Worm (Caenorhabditis elegans) whole organism, young adult: ENCODE data around the gene bca-2.
A peak's percentile ranks its signal among the peaks of the same experiment; 100 is the strongest.

Source experiments
- B0035.1 ChIP-seq: sonication (generic microtip); optimal IDR thresholded peaks from 2 replicates; lab custom pipeline; 2016; ENCODE audit warnings: missing genetic modification characterization, mild to moderate bottlenecking, missing compliant biosample characterization, missing genotype, missing genetic modification reagents
- B0336.3 ChIP-seq: fragments of 200-800 bp; sonication (Bioruptor generic); IDR thresholded peaks from 2 replicates; pipeline ENCODE4 v1.3.6; 2022; ENCODE audit warnings: missing genetic modification characterization, missing compliant biosample characterization
- D2030.7 ChIP-seq: fragments of 200-800 bp; sonication (Bioruptor generic); IDR thresholded peaks from 2 replicates; pipeline ENCODE4 v1.3.6; 2022; ENCODE audit warnings: missing genetic modification reagents, missing genetic modification characterization, missing compliant biosample characterization
- F37B4.10 ChIP-seq: fragments of 200-800 bp; sonication (Bioruptor generic); IDR thresholded peaks from 2 replicates; pipeline ENCODE4 v1.3.6; 2022; ENCODE audit warnings: missing genetic modification characterization, missing compliant biosample characterization
- F39B2.1 ChIP-seq: fragments of 200-800 bp; sonication (Bioruptor generic); IDR thresholded peaks from 2 replicates; pipeline ENCODE4 v1.3.6; 2022; ENCODE audit warnings: missing genetic modification reagents, missing genetic modification characterization, missing compliant biosample characterization
- F52B5.7 ChIP-seq: sonication (generic microtip); optimal IDR thresholded peaks from 2 replicates; lab custom pipeline; 2016; ENCODE audit warnings: mild to moderate bottlenecking, missing genetic modification characterization, missing compliant biosample characterization
- F55B11.4 ChIP-seq: sonication (generic microtip); optimal IDR thresholded peaks from 2 replicates; lab custom pipeline; 2016; ENCODE audit warnings: missing compliant biosample characterization, missing genetic modification characterization, borderline replicate concordance; ENCODE audit not compliant: insufficient read depth
- K11D2.4 ChIP-seq: fragments of 200-800 bp; sonication (Bioruptor generic); IDR thresholded peaks from 2 replicates; pipeline ENCODE4 v1.3.6; 2022; ENCODE audit warnings: missing genetic modification reagents, missing genetic modification characterization, missing compliant biosample characterization
- T07F8.4 ChIP-seq: sonication (generic microtip); optimal IDR thresholded peaks from 2 replicates; lab custom pipeline; 2016; ENCODE audit warnings: mild to moderate bottlenecking, missing genetic modification characterization, moderate library complexity, missing compliant biosample characterization
- Y53F4B.3 ChIP-seq: fragments of 200-800 bp; sonication (Bioruptor generic); IDR thresholded peaks from 2 replicates; pipeline ENCODE4 v1.3.6; 2022; ENCODE audit warnings: missing genetic modification reagents, missing genetic modification characterization, missing compliant biosample characterization
- Y56A3A.18 ChIP-seq: fragments of 200-800 bp; sonication (Bioruptor generic); IDR thresholded peaks from 2 replicates; pipeline ENCODE4 v1.3.6; 2022; ENCODE audit warnings: missing genetic modification reagents, missing genetic modification characterization, missing compliant biosample characterization
- Y79H2A.3 ChIP-seq: fragments of 200-800 bp; sonication (Bioruptor generic); conservative IDR thresholded peaks from 2 replicates; pipeline ENCODE4 v1.3.6; 2022; ENCODE audit warnings: missing genetic modification reagents, missing genetic modification characterization, missing compliant biosample characterization
- Y95B8A.8 ChIP-seq: fragments of 200-800 bp; sonication (Bioruptor generic); IDR thresholded peaks from 2 replicates; pipeline ENCODE4 v1.3.6; 2022; ENCODE audit warnings: missing genetic modification reagents, missing genetic modification characterization, missing compliant biosample characterization
- ZK185.1 ChIP-seq: sonication (generic microtip); optimal IDR thresholded peaks from 2 replicates; lab custom pipeline; 2016; ENCODE audit warnings: mild to moderate bottlenecking, missing genetic modification characterization, missing compliant biosample characterization; ENCODE audit not compliant: poor library complexity, severe bottlenecking
- akir-1 ChIP-seq: fragments of 200-800 bp; sonication (Bioruptor generic); optimal IDR thresholded peaks from 2 replicates; lab custom pipeline; 2018; ENCODE audit warnings: mild to moderate bottlenecking, missing genetic modification characterization, moderate library complexity, missing compliant biosample characterization
- ama-1 ChIP-seq, 3 experiments: fragments of 150-350 bp in 1 of 3; sonication (generic microtip) in 2 of 3; optimal IDR thresholded peaks; 2 replicates each; lab custom pipeline; 2014 to 2018; ENCODE audit warnings: missing biosample characterization in 2 of 3, missing genetic modification characterization in 2 of 3, missing genetic modification reagents in 2 of 3
- athp-1 ChIP-seq: sonication (generic microtip); optimal IDR thresholded peaks from 2 replicates; lab custom pipeline; 2017; ENCODE audit warnings: mild to moderate bottlenecking, missing genetic modification characterization, missing compliant biosample characterization
- cebp-1 ChIP-seq, 2 experiments: fragments of 200-800 bp in 1 of 2; sonication (Bioruptor generic) in 1 of 2; sonication (generic microtip) in 1 of 2; IDR thresholded peaks in 1 of 2; optimal IDR thresholded peaks in 1 of 2; 2 replicates each; pipeline versions ENCODE4 v1.3.6 to Lab custom; 2017 to 2022; ENCODE audit warnings: missing compliant biosample characterization in 2 of 2, missing genetic modification characterization in 2 of 2, mild to moderate bottlenecking in 1 of 2, missing genetic modification reagents in 1 of 2, moderate library complexity in 1 of 2
- ceh-100 ChIP-seq: fragments of 200-800 bp; sonication (Bioruptor generic); IDR thresholded peaks from 2 replicates; pipeline ENCODE4 v1.3.6; 2022; ENCODE audit warnings: missing genetic modification reagents, missing genetic modification characterization, missing compliant biosample characterization
- ceh-58 ChIP-seq: fragments of 200-800 bp; sonication (Bioruptor generic); IDR thresholded peaks from 2 replicates; pipeline ENCODE4 v1.3.6; 2022; ENCODE audit warnings: missing genetic modification characterization, missing compliant biosample characterization
- ceh-79 ChIP-seq: sonication (generic microtip); optimal IDR thresholded peaks from 2 replicates; lab custom pipeline; 2017; ENCODE audit warnings: mild to moderate bottlenecking, missing genetic modification characterization, missing compliant biosample characterization
- die-1 ChIP-seq: sonication (generic microtip); optimal IDR thresholded peaks from 2 replicates; lab custom pipeline; 2016; ENCODE audit warnings: missing genotype, mild to moderate bottlenecking, missing genetic modification characterization, missing compliant biosample characterization
- dpff-1 ChIP-seq: sonication (generic microtip); optimal IDR thresholded peaks from 2 replicates; lab custom pipeline; 2017; ENCODE audit warnings: mild to moderate bottlenecking, missing genetic modification characterization, missing compliant biosample characterization
- efl-1 ChIP-seq: fragments of 150-350 bp; optimal IDR thresholded peaks from 2 replicates; lab custom pipeline; 2014; ENCODE audit warnings: missing biosample characterization, missing genetic modification reagents, missing genetic modification characterization
- egl-18 ChIP-seq: fragments of 200-800 bp; sonication (Bioruptor generic); IDR thresholded peaks from 2 replicates; pipeline ENCODE4 v1.3.6; 2022; ENCODE audit warnings: missing genetic modification reagents, missing genetic modification characterization, missing compliant biosample characterization
- egrh-3 ChIP-seq: fragments of 200-800 bp; sonication (Bioruptor generic); IDR thresholded peaks from 2 replicates; pipeline ENCODE4 v1.3.6; 2022; ENCODE audit warnings: missing genetic modification reagents, missing genetic modification characterization, missing compliant biosample characterization
- ekl-4 ChIP-seq: fragments of 200-800 bp; sonication (Bioruptor generic); IDR thresholded peaks from 2 replicates; pipeline ENCODE4 v1.3.6; 2022; ENCODE audit warnings: missing genetic modification reagents, missing genetic modification characterization, missing compliant biosample characterization
- gei-17 ChIP-seq: fragments of 200-800 bp; sonication (Bioruptor generic); optimal IDR thresholded peaks from 2 replicates; lab custom pipeline; 2018; ENCODE audit warnings: mild to moderate bottlenecking, missing genetic modification characterization, missing compliant biosample characterization
- hlh-26 ChIP-seq: fragments of 200-800 bp; sonication (Bioruptor generic); conservative IDR thresholded peaks from 2 replicates; pipeline ENCODE4 v1.3.6; 2022; ENCODE audit warnings: missing genetic modification reagents, missing genetic modification characterization, missing compliant biosample characterization
- lag-1 ChIP-seq: fragments of 200-800 bp; sonication (Bioruptor generic); IDR thresholded peaks from 2 replicates; pipeline ENCODE4 v1.3.6; 2022; ENCODE audit warnings: missing genetic modification reagents, missing genetic modification characterization, missing compliant biosample characterization
- lin-54 ChIP-seq: fragments of 200-800 bp; sonication (Bioruptor generic); optimal IDR thresholded peaks from 2 replicates; lab custom pipeline; 2018; ENCODE audit warnings: mild to moderate bottlenecking, missing genetic modification characterization, missing compliant biosample characterization
- lsl-1 ChIP-seq: fragments of 200-800 bp; sonication (Bioruptor generic); optimal IDR thresholded peaks from 2 replicates; lab custom pipeline; 2018; ENCODE audit warnings: mild to moderate bottlenecking, missing genetic modification characterization, moderate library complexity, missing compliant biosample characterization
- madf-3 ChIP-seq: fragments of 200-800 bp; sonication (Bioruptor generic); IDR thresholded peaks from 2 replicates; pipeline ENCODE4 v1.3.6; 2022; ENCODE audit warnings: missing genetic modification reagents, missing genetic modification characterization, missing compliant biosample characterization
- madf-6 ChIP-seq: fragments of 200-800 bp; sonication (Bioruptor generic); IDR thresholded peaks from 2 replicates; pipeline ENCODE4 v1.3.6; 2022; ENCODE audit warnings: missing genetic modification reagents, missing genetic modification characterization, missing compliant biosample characterization
- madf-8 ChIP-seq: fragments of 200-800 bp; sonication (Bioruptor generic); conservative IDR thresholded peaks from 2 replicates; pipeline ENCODE4 v1.3.6; 2022; ENCODE audit warnings: missing genetic modification reagents, missing genetic modification characterization, missing compliant biosample characterization
- mcd-1 ChIP-seq: fragments of 200-800 bp; sonication (Bioruptor generic); IDR thresholded peaks from 2 replicates; pipeline ENCODE4 v1.3.6; 2022; ENCODE audit warnings: missing genetic modification reagents, missing genetic modification characterization, missing compliant biosample characterization
- nfya-1 ChIP-seq: sonication (generic microtip); optimal IDR thresholded peaks from 2 replicates; lab custom pipeline; 2017; ENCODE audit warnings: antibody characterized with exemption, missing compliant biosample characterization, missing genetic modification characterization, borderline replicate concordance; ENCODE audit not compliant: insufficient read depth
- nfya-2 ChIP-seq: fragments of 200-800 bp; sonication (Bioruptor generic); IDR thresholded peaks from 2 replicates; pipeline ENCODE4 v1.3.6; 2022; ENCODE audit warnings: missing genetic modification reagents, missing genetic modification characterization, missing compliant biosample characterization
- nhr-120 ChIP-seq: fragments of 200-800 bp; sonication (Bioruptor generic); IDR thresholded peaks from 2 replicates; pipeline ENCODE4 v1.3.6; 2022; ENCODE audit warnings: missing genetic modification characterization, missing compliant biosample characterization
- nhr-90 ChIP-seq: sonication (generic microtip); optimal IDR thresholded peaks from 2 replicates; lab custom pipeline; 2016; ENCODE audit warnings: missing genotype, mild to moderate bottlenecking, missing genetic modification characterization, missing compliant biosample characterization
- pbrm-1 ChIP-seq: fragments of 200-800 bp; sonication (Bioruptor generic); IDR thresholded peaks from 2 replicates; pipeline ENCODE4 v1.3.6; 2022; ENCODE audit warnings: missing genetic modification reagents, missing genetic modification characterization, missing compliant biosample characterization
- rpc-1 ChIP-seq, 2 experiments: fragments of 150-350 bp in 1 of 2; sonication (generic microtip) in 1 of 2; optimal IDR thresholded peaks; 2 replicates each; lab custom pipeline; 2014 to 2018; ENCODE audit warnings: missing biosample characterization in 1 of 2, missing genetic modification characterization in 1 of 2, missing genetic modification reagents in 1 of 2, missing genotype in 1 of 2
- sptf-2 ChIP-seq: fragments of 200-800 bp; sonication (Bioruptor generic); optimal IDR thresholded peaks from 2 replicates; lab custom pipeline; 2018; ENCODE audit warnings: mild to moderate bottlenecking, missing genetic modification characterization, missing compliant biosample characterization
- tbp1 ChIP-seq: fragments of 200-800 bp; sonication (Bioruptor generic); optimal IDR thresholded peaks from 2 replicates; lab custom pipeline; 2018; ENCODE audit warnings: mild to moderate bottlenecking, missing genetic modification characterization, missing compliant biosample characterization
- tbx-9 ChIP-seq: sonication (generic microtip); optimal IDR thresholded peaks from 2 replicates; lab custom pipeline; 2016; ENCODE audit warnings: borderline replicate concordance, missing genetic modification characterization, inconsistent platforms, missing compliant biosample characterization
- unc-130 ChIP-seq: sonication (generic microtip); optimal IDR thresholded peaks from 2 replicates; lab custom pipeline; 2016; ENCODE audit warnings: missing genetic modification reagents, missing genetic modification characterization, missing compliant biosample characterization
- xnd-1 ChIP-seq: sonication (generic microtip); optimal IDR thresholded peaks from 2 replicates; lab custom pipeline; 2016; ENCODE audit warnings: missing genotype, missing genetic modification reagents, missing genetic modification characterization, missing compliant biosample characterization
- ztf-26 ChIP-seq: sonication (generic microtip); optimal IDR thresholded peaks from 2 replicates; lab custom pipeline; 2017; ENCODE audit warnings: missing genetic modification characterization, missing compliant biosample characterization

bca-2 gene

DNA sequence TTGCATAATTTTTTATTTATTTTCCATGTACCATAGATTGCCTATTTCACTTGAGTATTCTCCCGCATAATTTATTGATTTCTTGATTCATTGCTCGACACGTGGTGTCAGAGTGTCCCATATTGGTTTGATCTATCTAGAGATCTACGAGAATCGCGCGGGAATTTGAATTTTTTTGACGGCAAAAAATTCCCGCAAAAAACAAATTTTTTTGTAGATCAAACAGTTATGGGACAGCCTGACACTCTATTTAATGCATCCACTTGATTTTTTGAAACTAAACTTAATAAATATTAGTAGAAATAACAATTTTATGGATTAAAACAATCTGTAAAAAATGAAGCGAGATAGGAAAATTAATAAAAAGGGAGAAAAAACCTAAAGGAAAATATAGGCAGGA lies 25.9 kb upstream of the bca-2 start:
- no peak for TF ChIP-seq dpff-1
- TF ChIP-seq xnd-1 (tag; lab: Kevin White, UChicago) = peak; percentile 56
- TF ChIP-seq lsl-1 (GFP tag; lab: Kevin White, UChicago) = no peak
- TF ChIP-seq ceh-100 (GFP tag; lab: Robert Waterston, UW) = no peak
- no peak for TF ChIP-seq ztf-26 (tag; lab: Kevin White, UChicago)
- no peak for TF ChIP-seq akir-1
- no peak for TF ChIP-seq egl-18 (GFP tag; lab: Robert Waterston, UW)
- no peak for TF ChIP-seq athp-1 (tag; lab: Kevin White, UChicago)
- peak; percentile 59; the same call in 1 of the 2 replicates for TF ChIP-seq D2030.7 (GFP tag; lab: Robert Waterston, UW)
- no peak for TF ChIP-seq nfya-2 (GFP tag; lab: Robert Waterston, UW)
- no peak for TF ChIP-seq gei-17 (GFP tag; lab: Kevin White, UChicago)
- TF ChIP-seq tbp1 (GFP tag; lab: Kevin White, UChicago) = peak; percentile 25
- TF ChIP-seq sptf-2 (GFP tag; lab: Kevin White, UChicago) = no peak
- TF ChIP-seq B0336.3 (GFP tag; lab: Robert Waterston, UW) = 0 out of 2 replicates have a peak, but pooled peaks have one; percentile 12
- no peak for TF ChIP-seq K11D2.4 (GFP tag; lab: Robert Waterston, UW)
- TF ChIP-seq lin-54 (GFP tag; lab: Kevin White, UChicago) = no peak
- no peak for TF ChIP-seq nhr-120 (GFP tag; lab: Robert Waterston, UW)
- TF ChIP-seq Y79H2A.3 (GFP tag; lab: Robert Waterston, UW) = 0 out of 2 replicates have a peak, but pooled peaks have one; percentile 46
- no peak for TF ChIP-seq F52B5.7 (tag; lab: Kevin White, UChicago)
- no peak for TF ChIP-seq F55B11.4
- no peak for TF ChIP-seq pbrm-1 (GFP tag; lab: Robert Waterston, UW)
- no peak for TF ChIP-seq unc-130 (GFP tag; lab: Kevin White, UChicago)
- no peak for TF ChIP-seq Y56A3A.18
- no peak for TF ChIP-seq ceh-58
- no peak for TF ChIP-seq ZK185.1 (tag; lab: Kevin White, UChicago)
- TF ChIP-seq lag-1 (GFP tag; lab: Robert Waterston, UW) = no peak
- TF ChIP-seq die-1 = no peak
- TF ChIP-seq nhr-90 (tag; lab: Kevin White, UChicago) = no peak
- TF ChIP-seq T07F8.4 = no peak
- 0 out of 2 replicates have a peak, but pooled peaks have one; percentile 50 for TF ChIP-seq madf-3 (GFP tag; lab: Robert Waterston, UW)
- TF ChIP-seq madf-6 = peak; percentile 74
- TF ChIP-seq F37B4.10 (GFP tag; lab: Robert Waterston, UW) = no peak
- no peak for TF ChIP-seq ama-1 (optimal IDR thresholded peaks at IDR 0.05; lab: Kevin White, UChicago)
- TF ChIP-seq ama-1 (GFP tag; optimal IDR thresholded peaks at IDR 0.05; lab: Kevin White, UChicago) = no peak
- no peak for TF ChIP-seq rpc-1 (optimal IDR thresholded peaks at IDR 0.05; lab: Kevin White, UChicago)
- TF ChIP-seq rpc-1 (tag; optimal IDR thresholded peaks at IDR 0.05; lab: Kevin White, UChicago) = no peak
- TF ChIP-seq Y95B8A.8 (GFP tag; lab: Robert Waterston, UW) = no peak
- TF ChIP-seq cebp-1 (GFP tag; IDR thresholded peaks at IDR 0.05; lab: Robert Waterston, UW) = no peak
- no peak for TF ChIP-seq cebp-1 (tag; optimal IDR thresholded peaks at IDR 0.05; lab: Kevin White, UChicago)
- no peak for TF ChIP-seq mcd-1 (GFP tag; lab: Robert Waterston, UW)
- no peak for TF ChIP-seq ekl-4
- no peak for TF ChIP-seq nfya-1 (tag; lab: Kevin White, UChicago)
- no peak for TF ChIP-seq tbx-9 (tag; lab: Kevin White, UChicago)
- TF ChIP-seq madf-8 (GFP tag; lab: Robert Waterston, UW) = peak; percentile 61
- no peak for TF ChIP-seq hlh-26 (GFP tag; lab: Robert Waterston, UW)
- TF ChIP-seq B0035.1 (tag; lab: Kevin White, UChicago) = no peak
- TF ChIP-seq efl-1 (GFP tag; lab: Kevin White, UChicago) = peak; percentile 68
- TF ChIP-seq F39B2.1 (GFP tag; lab: Robert Waterston, UW) = no peak
- TF ChIP-seq ceh-79 = no peak
- TF ChIP-seq Y53F4B.3 (GFP tag; lab: Robert Waterston, UW) = no peak
- no peak for TF ChIP-seq egrh-3
